Worm (Caenorhabditis elegans): ENCODE results near the gene srpa-68.

DNA sequence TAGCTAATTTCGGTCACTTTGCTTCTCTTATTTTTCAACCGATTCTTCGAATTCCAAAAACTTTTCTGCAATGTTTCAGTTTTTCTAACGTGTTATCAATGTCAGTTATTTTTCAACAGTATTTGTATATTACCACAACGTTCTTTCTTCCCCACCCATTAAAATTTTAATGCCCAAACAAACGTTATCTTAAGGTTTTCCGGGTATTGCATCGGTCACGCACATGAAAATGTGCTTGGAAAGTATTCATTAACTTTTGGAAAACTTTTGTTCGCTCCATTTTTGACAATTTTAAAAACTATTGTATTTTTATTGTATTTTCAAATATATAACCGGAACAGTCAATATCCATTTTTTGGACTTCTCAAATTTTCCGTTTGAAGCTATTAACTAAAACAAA is 4.7 kb upstream of the srpa-68 start:
- TF ChIP-seq F33H1.4 (GFP tag; IDR thresholded peaks at IDR 0.05) (no peak), repo-1 (tag; optimal IDR thresholded peaks at IDR 0.05) (no peak), gei-17 (GFP tag; optimal IDR thresholded peaks at IDR 0.05) (no peak), pha-4 (tag; optimal IDR thresholded peaks at IDR 0.05) (no peak), snpc-4 (GFP tag; optimal IDR thresholded peaks at IDR 0.05) (no peak), snpc-4 (tag; optimal IDR thresholded peaks at IDR 0.05) (no peak), F10E7.11 (tag; optimal IDR thresholded peaks at IDR 0.05) (no peak)

Data from whole organism, young adult.